Worm (Caenorhabditis elegans) whole organism, late embryonic: ENCODE measurements around the gene pals-33.

Experiments
- C38D4.7 ChIP-seq: fragments of 200-800 bp; sonication (Bioruptor generic); optimal IDR thresholded peaks from 2 replicates; lab custom pipeline; 2018; ENCODE audit warnings: mild to moderate bottlenecking, missing genetic modification characterization, moderate library complexity, missing compliant biosample characterization
- F13H6.1 ChIP-seq: sonication (generic microtip); optimal IDR thresholded peaks from 2 replicates; lab custom pipeline; 2016; ENCODE audit warnings: missing genetic modification characterization, missing compliant biosample characterization
- T23F11.4 ChIP-seq: fragments of 200-800 bp; sonication (Bioruptor generic); optimal IDR thresholded peaks from 2 replicates; lab custom pipeline; 2018; ENCODE audit warnings: mild to moderate bottlenecking, missing genetic modification characterization, missing compliant biosample characterization
- ama-1 ChIP-seq: fragments of 150-350 bp; optimal IDR thresholded peaks from 2 replicates; lab custom pipeline; 2014
- ceh-18 ChIP-seq: sonication (generic microtip); optimal IDR thresholded peaks from 2 replicates; lab custom pipeline; 2016; ENCODE audit warnings: missing genetic modification characterization, missing compliant biosample characterization
- ceh-45 ChIP-seq: fragments of 200-800 bp; sonication (Bioruptor generic); IDR thresholded peaks from 2 replicates; pipeline ENCODE4 v1.3.6; 2022; ENCODE audit warnings: missing genetic modification reagents, missing genetic modification characterization, missing compliant biosample characterization
- ceh-9 ChIP-seq: sonication (generic microtip); optimal IDR thresholded peaks from 2 replicates; lab custom pipeline; 2016; ENCODE audit warnings: mild to moderate bottlenecking, missing genetic modification characterization, inconsistent platforms, missing compliant biosample characterization
- hlh-6 ChIP-seq: sonication (generic microtip); optimal IDR thresholded peaks from 2 replicates; lab custom pipeline; 2016; ENCODE audit warnings: missing genotype, missing genetic modification characterization, missing compliant biosample characterization
- nfya-1 ChIP-seq: sonication (generic microtip); optimal IDR thresholded peaks from 2 replicates; lab custom pipeline; 2017; ENCODE audit warnings: missing genetic modification characterization, mild to moderate bottlenecking, missing compliant biosample characterization, antibody characterized with exemption, moderate library complexity
- nhr-11 ChIP-seq: fragments of 150-350 bp; optimal IDR thresholded peaks from 2 replicates; lab custom pipeline; 2014; ENCODE audit warnings: missing biosample characterization, missing genetic modification characterization
- pha-4 ChIP-seq: fragments of 150-350 bp; optimal IDR thresholded peaks from 2 replicates; lab custom pipeline; 2018; ENCODE audit warnings: missing biosample characterization, missing genetic modification reagents, missing genetic modification characterization
- tbx-2 ChIP-seq: sonication (generic microtip); optimal IDR thresholded peaks from 2 replicates; lab custom pipeline; 2016; ENCODE audit warnings: missing genetic modification characterization, missing compliant biosample characterization
- unc-55 ChIP-seq: sonication (generic microtip); optimal IDR thresholded peaks from 2 replicates; lab custom pipeline; 2017; ENCODE audit warnings: missing biosample characterization, missing genetic modification reagents, missing genetic modification characterization
- ztf-16 ChIP-seq: sonication (generic microtip); optimal IDR thresholded peaks from 2 replicates; lab custom pipeline; 2017; ENCODE audit warnings: missing genetic modification characterization, missing compliant biosample characterization

DNA sequence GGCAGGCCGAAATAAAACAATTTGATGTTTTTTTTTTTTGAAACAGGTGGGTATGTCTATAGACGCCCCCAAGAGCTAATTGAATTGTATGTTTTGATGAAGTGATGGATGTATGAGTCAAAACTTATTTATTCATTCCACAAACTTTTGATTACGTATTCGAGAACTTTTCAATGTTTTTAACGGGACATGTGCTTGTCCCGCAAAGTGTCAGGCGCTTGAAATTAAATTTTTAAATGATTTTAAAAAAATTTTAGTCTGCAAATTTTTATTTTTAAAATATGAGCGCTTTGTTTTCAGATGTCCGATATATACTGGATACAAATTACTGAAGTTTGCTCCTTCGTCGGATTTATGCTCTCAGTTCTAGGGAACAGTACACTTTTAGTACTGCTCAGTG, 23.7 kb upstream of the pals-33 start, which contains the start of gene str-114:
- TF ChIP-seq unc-55 (GFP tag; lab: Kevin White, UChicago) = no peak
- TF ChIP-seq ceh-18 (tag; lab: Kevin White, UChicago) = no peak
- no peak for TF ChIP-seq C38D4.7 (GFP tag; lab: Kevin White, UChicago)
- no peak for TF ChIP-seq ama-1 (lab: Kevin White, UChicago)
- no peak for TF ChIP-seq nfya-1 (tag; lab: Kevin White, UChicago)
- no peak for TF ChIP-seq ztf-16
- no peak for TF ChIP-seq nhr-11 (tag; lab: Kevin White, UChicago)
- TF ChIP-seq ceh-9 (tag; lab: Kevin White, UChicago) = no peak
- no peak for TF ChIP-seq hlh-6
- TF ChIP-seq ceh-45 (GFP tag; lab: Robert Waterston, UW) = no peak
- no peak for TF ChIP-seq tbx-2
- TF ChIP-seq T23F11.4 (GFP tag; lab: Kevin White, UChicago) = no peak
- no peak for TF ChIP-seq F13H6.1 (tag; lab: Kevin White, UChicago)
- TF ChIP-seq pha-4 (tag; lab: Kevin White, UChicago) = no peak
